Fruit fly (Drosophila melanogaster) whole organism, prepupa: ENCODE measurements around the gene Mkrn1.

Experiments
- CG15336 ChIP-seq: fragments of 200-800 bp; sonication (Bioruptor generic); IDR thresholded peaks from 2 replicates; pipeline ENCODE4 v1.3.6; 2022; ENCODE audit warnings: missing biosample characterization, missing genetic modification characterization
- CG31627 ChIP-seq: fragments of 200-800 bp; sonication (Bioruptor generic); optimal IDR thresholded peaks from 3 replicates; lab custom pipeline; 2016; ENCODE audit warnings: missing biosample characterization, missing genetic modification characterization
- CG6163 ChIP-seq: fragments of 200-800 bp; sonication (Bioruptor generic); IDR thresholded peaks from 3 replicates; pipeline ENCODE4 v1.3.6; 2022; ENCODE audit warnings: missing biosample characterization, missing genetic modification characterization
- CG8119 ChIP-seq: fragments of 200-800 bp; sonication (Bioruptor generic); IDR thresholded peaks from 3 replicates; pipeline ENCODE4 v1.3.6; 2022; ENCODE audit warnings: missing biosample characterization, missing genetic modification characterization
- Sox14 ChIP-seq: fragments of 200-800 bp; sonication (Bioruptor generic); optimal IDR thresholded peaks from 3 replicates; lab custom pipeline; 2016; ENCODE audit warnings: missing biosample characterization, missing genetic modification characterization
- dsx ChIP-seq: fragments of 200-800 bp; optimal IDR thresholded peaks from 3 replicates; lab custom pipeline; 2019; ENCODE audit warnings: missing biosample characterization, mild to moderate bottlenecking, missing genetic modification characterization, moderate library complexity; ENCODE audit not compliant: poor library complexity, severe bottlenecking

Gene Mkrn1

dm6 chr3L:21485371-21485770 lies 48.1 kb downstream of the Mkrn1 start:
- TF ChIP-seq CG6163 (GFP tag; lab: Robert Waterston, UW) (peak; percentile 57; the same call in 2 of the 3 replicates), dsx (peak; percentile 40), CG8119 (GFP tag; lab: Robert Waterston, UW) (peak; percentile 55), CG15336 (GFP tag; lab: Robert Waterston, UW) (peak; percentile 55; the same call in 1 of the 2 replicates)

dm6 chr3L:21483837-21484236 lies 49.7 kb downstream of the Mkrn1 start:
- TF ChIP-seq Sox14 (peak; percentile 56), CG31627 (GFP tag; lab: Kevin White, UChicago) (peak; percentile 2), CG15336 (GFP tag; lab: Robert Waterston, UW) (no peak), dsx (peak; percentile 2)

dm6 chr3L:21482100-21482499 lies 51.4 kb downstream of the Mkrn1 start:
- TF ChIP-seq CG15336 (GFP tag; lab: Robert Waterston, UW): no peak
- no peak for TF ChIP-seq CG8119 (GFP tag; lab: Robert Waterston, UW)
